Worm (Caenorhabditis elegans) whole organism, L4 larva: ENCODE results near the gene cks-1.

Source experiments
- D1046.2 ChIP-seq: fragments of 200-800 bp; sonication (Bioruptor generic); IDR thresholded peaks from 2 replicates; pipeline ENCODE4 v1.3.6; 2022; ENCODE audit warnings: missing genetic modification characterization, missing compliant biosample characterization
- F26F4.8 ChIP-seq: fragments of 200-800 bp; sonication (Bioruptor generic); conservative IDR thresholded peaks from 2 replicates; pipeline ENCODE4 v1.3.6; 2022; ENCODE audit warnings: missing genetic modification characterization, missing compliant biosample characterization
- F37D6.2 ChIP-seq: sonication (generic microtip); optimal IDR thresholded peaks from 2 replicates; lab custom pipeline; 2016; ENCODE audit warnings: mild to moderate bottlenecking, missing genetic modification characterization, missing compliant biosample characterization
- F44E2.7 ChIP-seq: fragments of 200-800 bp; sonication (Bioruptor generic); IDR thresholded peaks from 2 replicates; pipeline ENCODE4 v2.1.2; 2022; ENCODE audit warnings: missing genetic modification characterization, missing compliant biosample characterization
- F49E8.2 ChIP-seq: sonication (generic microtip); optimal IDR thresholded peaks from 2 replicates; lab custom pipeline; 2016; ENCODE audit warnings: missing compliant biosample characterization, mild to moderate bottlenecking, missing genetic modification characterization, borderline replicate concordance
- T20F7.1 ChIP-seq: fragments of 200-800 bp; sonication (Bioruptor generic); optimal IDR thresholded peaks from 2 replicates; lab custom pipeline; 2018; ENCODE audit warnings: mild to moderate bottlenecking, missing genetic modification characterization, missing compliant biosample characterization
- Y105C5A.15 ChIP-seq: fragments of 200-800 bp; sonication (Bioruptor generic); IDR thresholded peaks from 2 replicates; pipeline ENCODE4 v1.3.6; 2022; ENCODE audit warnings: missing genetic modification characterization, missing compliant biosample characterization
- Y75B8A.6 ChIP-seq: fragments of 200-800 bp; sonication (Bioruptor generic); IDR thresholded peaks from 2 replicates; pipeline ENCODE4 v1.3.6; 2022; ENCODE audit warnings: missing genetic modification reagents, missing genetic modification characterization, missing compliant biosample characterization
- ZK337.2 ChIP-seq: fragments of 200-800 bp; sonication (Bioruptor generic); IDR thresholded peaks from 2 replicates; pipeline ENCODE4 v1.3.6; 2022; ENCODE audit warnings: missing genetic modification reagents, missing genetic modification characterization, missing compliant biosample characterization
- ZK546.5 ChIP-seq, 2 experiments: sonication (generic microtip); optimal IDR thresholded peaks; 2 replicates each; lab custom pipeline; 2017; ENCODE audit warnings: missing biosample characterization in 2 of 2, missing genetic modification characterization in 2 of 2
- arid-1 ChIP-seq: fragments of 200-800 bp; sonication (Bioruptor generic); conservative IDR thresholded peaks from 2 replicates; pipeline ENCODE4 v1.3.6; 2022; ENCODE audit warnings: missing genetic modification reagents, missing genetic modification characterization, missing compliant biosample characterization
- ceh-20 ChIP-seq: fragments of 200-800 bp; sonication (Bioruptor generic); IDR thresholded peaks from 2 replicates; pipeline ENCODE4 v1.3.6; 2022; ENCODE audit warnings: missing genetic modification reagents, missing genetic modification characterization, missing compliant biosample characterization
- ceh-28 ChIP-seq: fragments of 150-350 bp; optimal IDR thresholded peaks from 2 replicates; lab custom pipeline; 2014; ENCODE audit warnings: missing biosample characterization, missing genetic modification reagents, missing genetic modification characterization
- daf-16 ChIP-seq, 3 experiments: sonication (generic microtip); optimal IDR thresholded peaks; 2 replicates each; lab custom pipeline; 2016 to 2017; ENCODE audit warnings: missing genetic modification characterization in 3 of 3, missing genetic modification reagents in 3 of 3, mild to moderate bottlenecking in 2 of 3, missing compliant biosample characterization in 2 of 3, missing biosample characterization in 1 of 3, moderate library complexity in 1 of 3
- dpl-1 ChIP-seq: fragments of 150-350 bp; optimal IDR thresholded peaks from 2 replicates; lab custom pipeline; 2014; ENCODE audit warnings: missing biosample characterization, missing genetic modification reagents, missing genetic modification characterization
- duxl-1 ChIP-seq: sonication (generic microtip); optimal IDR thresholded peaks from 2 replicates; lab custom pipeline; 2016; ENCODE audit warnings: mild to moderate bottlenecking, missing genetic modification characterization, moderate library complexity, missing compliant biosample characterization; ENCODE audit not compliant: poor library complexity
- egl-43 ChIP-seq: fragments of 200-800 bp; sonication (Bioruptor generic); IDR thresholded peaks from 2 replicates; pipeline ENCODE4 v1.3.6; 2022; ENCODE audit warnings: missing genetic modification reagents, missing genetic modification characterization, missing compliant biosample characterization
- fos-1 ChIP-seq: fragments of 150-350 bp; optimal IDR thresholded peaks from 2 replicates; lab custom pipeline; 2014; ENCODE audit warnings: missing biosample characterization, missing genetic modification characterization
- hlh-30 ChIP-seq: sonication (generic microtip); optimal IDR thresholded peaks from 2 replicates; lab custom pipeline; 2017; ENCODE audit warnings: antibody characterized with exemption, mild to moderate bottlenecking, missing genetic modification characterization, missing compliant biosample characterization; ENCODE audit not compliant: insufficient read depth
- jun-1 ChIP-seq: fragments of 150-350 bp; optimal IDR thresholded peaks from 2 replicates; lab custom pipeline; 2014; ENCODE audit warnings: missing biosample characterization, missing genetic modification reagents, missing genetic modification characterization
- lin-15B ChIP-seq: fragments of 150-350 bp; sonication (generic microtip); optimal IDR thresholded peaks from 3 replicates; lab custom pipeline; 2014; ENCODE audit warnings: missing biosample characterization, missing genetic modification characterization
- lin-29 ChIP-seq: fragments of 200-800 bp; sonication (Bioruptor generic); IDR thresholded peaks from 2 replicates; pipeline ENCODE4 v1.3.6; 2022; ENCODE audit warnings: missing genetic modification reagents, missing genetic modification characterization, missing compliant biosample characterization
- lir-3 ChIP-seq: sonication (generic microtip); optimal IDR thresholded peaks from 2 replicates; lab custom pipeline; 2016; ENCODE audit warnings: mild to moderate bottlenecking, missing genetic modification characterization, missing compliant biosample characterization
- madf-5 ChIP-seq, 2 experiments: fragments of 200-800 bp; sonication (Bioruptor generic); IDR thresholded peaks; 2 replicates each; pipeline ENCODE4 v1.3.6; 2022; ENCODE audit warnings: missing compliant biosample characterization in 2 of 2, missing genetic modification characterization in 2 of 2
- madf-9 ChIP-seq: fragments of 200-800 bp; sonication (Bioruptor generic); conservative IDR thresholded peaks from 2 replicates; pipeline ENCODE4 v1.3.6; 2022; ENCODE audit warnings: missing genetic modification reagents, missing genetic modification characterization, missing compliant biosample characterization
- mdl-1 ChIP-seq, 2 experiments: fragments of 150-350 bp in 1 of 2; sonication (generic microtip) in 1 of 2; optimal IDR thresholded peaks; 2 replicates each; lab custom pipeline; 2014 to 2017; ENCODE audit warnings: missing biosample characterization in 2 of 2, missing genetic modification characterization in 2 of 2
- mdt-29 ChIP-seq: fragments of 200-800 bp; sonication (Bioruptor generic); IDR thresholded peaks from 2 replicates; pipeline ENCODE4 v1.3.6; 2022; ENCODE audit warnings: missing genetic modification reagents, missing genetic modification characterization, missing compliant biosample characterization
- mes-2 ChIP-seq: sonication (generic microtip); optimal IDR thresholded peaks from 2 replicates; lab custom pipeline; 2016; ENCODE audit warnings: missing genotype, mild to moderate bottlenecking, missing genetic modification characterization, missing compliant biosample characterization; ENCODE audit not compliant: poor library complexity, severe bottlenecking
- mxl-2 ChIP-seq: fragments of 200-800 bp; sonication (Bioruptor generic); conservative IDR thresholded peaks from 2 replicates; pipeline ENCODE4 v1.3.6; 2022; ENCODE audit warnings: missing genetic modification reagents, missing genetic modification characterization, missing compliant biosample characterization
- mxl-3 ChIP-seq: fragments of 200-800 bp; sonication (Bioruptor generic); optimal IDR thresholded peaks from 2 replicates; lab custom pipeline; 2018; ENCODE audit warnings: mild to moderate bottlenecking, missing genetic modification characterization, missing compliant biosample characterization
- nhr-10 ChIP-seq: fragments of 150-350 bp; optimal IDR thresholded peaks from 2 replicates; lab custom pipeline; 2014; ENCODE audit warnings: missing biosample characterization, missing genetic modification characterization
- nhr-102 ChIP-seq: sonication (generic microtip); optimal IDR thresholded peaks from 2 replicates; lab custom pipeline; 2016; ENCODE audit warnings: mild to moderate bottlenecking, missing genetic modification characterization, moderate library complexity, missing compliant biosample characterization
- nhr-111 ChIP-seq: fragments of 200-800 bp; sonication (Bioruptor generic); optimal IDR thresholded peaks from 2 replicates; lab custom pipeline; 2018; ENCODE audit warnings: mild to moderate bottlenecking, missing genetic modification characterization, missing compliant biosample characterization
- nhr-25 ChIP-seq: sonication (generic microtip); optimal IDR thresholded peaks from 2 replicates; lab custom pipeline; 2017; ENCODE audit warnings: missing genetic modification characterization, mild to moderate bottlenecking, missing compliant biosample characterization, antibody characterized with exemption, moderate library complexity, borderline replicate concordance; ENCODE audit not compliant: insufficient read depth
- nhr-28 ChIP-seq: fragments of 150-350 bp; optimal IDR thresholded peaks from 2 replicates; lab custom pipeline; 2014; ENCODE audit warnings: missing biosample characterization, missing genetic modification characterization
- nhr-41 ChIP-seq: fragments of 200-800 bp; sonication (Bioruptor generic); IDR thresholded peaks from 2 replicates; pipeline ENCODE4 v1.3.6; 2022; ENCODE audit warnings: missing genetic modification reagents, missing genetic modification characterization, missing compliant biosample characterization
- nhr-48 ChIP-seq: sonication (generic microtip); optimal IDR thresholded peaks from 2 replicates; lab custom pipeline; 2016; ENCODE audit warnings: mild to moderate bottlenecking, missing genetic modification characterization, missing compliant biosample characterization
- nhr-76 ChIP-seq: fragments of 150-350 bp; optimal IDR thresholded peaks from 2 replicates; lab custom pipeline; 2014; ENCODE audit warnings: missing biosample characterization, missing genetic modification characterization
- pha-4 ChIP-seq, 2 experiments: fragments of 150-350 bp in 1 of 2; fragments of 200-800 bp in 1 of 2; sonication (Bioruptor generic) in 1 of 2; IDR thresholded peaks in 1 of 2; optimal IDR thresholded peaks in 1 of 2; 2 replicates each; pipeline versions ENCODE4 v1.3.6 to Lab custom; 2014 to 2022; ENCODE audit warnings: missing genetic modification characterization in 2 of 2, missing genetic modification reagents in 2 of 2, missing biosample characterization in 1 of 2, missing compliant biosample characterization in 1 of 2
- php-3 ChIP-seq: fragments of 200-800 bp; sonication (Bioruptor generic); IDR thresholded peaks from 2 replicates; pipeline ENCODE4 v1.3.6; 2022; ENCODE audit warnings: missing genetic modification reagents, missing genetic modification characterization, missing compliant biosample characterization
- pqm-1 ChIP-seq: sonication (generic microtip); optimal IDR thresholded peaks from 2 replicates; lab custom pipeline; 2017; ENCODE audit warnings: missing biosample characterization, missing genetic modification characterization
- rbr-2 ChIP-seq: sonication (generic microtip); optimal IDR thresholded peaks from 2 replicates; lab custom pipeline; 2016; ENCODE audit warnings: missing genotype, missing genetic modification characterization, missing compliant biosample characterization
- snpc-1.2 ChIP-seq: fragments of 200-800 bp; sonication (Bioruptor generic); IDR thresholded peaks from 2 replicates; pipeline ENCODE4 v1.3.6; 2022; ENCODE audit warnings: missing genetic modification reagents, missing genetic modification characterization, missing compliant biosample characterization
- snpc-4 ChIP-seq: fragments of 150-350 bp; optimal IDR thresholded peaks from 2 replicates; lab custom pipeline; 2014; ENCODE audit warnings: missing biosample characterization, missing genetic modification characterization
- spr-1 ChIP-seq: sonication (generic microtip); optimal IDR thresholded peaks from 2 replicates; lab custom pipeline; 2016; ENCODE audit warnings: mild to moderate bottlenecking, missing genetic modification characterization, missing compliant biosample characterization
- tag-97 ChIP-seq: fragments of 200-800 bp; sonication (Bioruptor generic); IDR thresholded peaks from 2 replicates; pipeline ENCODE4 v1.3.6; 2022; ENCODE audit warnings: missing genetic modification characterization, missing compliant biosample characterization
- unc-130 ChIP-seq: sonication (generic microtip); optimal IDR thresholded peaks from 2 replicates; lab custom pipeline; 2016; ENCODE audit warnings: missing genetic modification reagents, missing genetic modification characterization, missing compliant biosample characterization
- unc-39 ChIP-seq: sonication (generic microtip); optimal IDR thresholded peaks from 2 replicates; lab custom pipeline; 2017; ENCODE audit warnings: missing biosample characterization, missing genetic modification characterization
- zip-2 ChIP-seq: fragments of 150-350 bp; optimal IDR thresholded peaks from 2 replicates; lab custom pipeline; 2014; ENCODE audit warnings: missing biosample characterization, missing genetic modification characterization
- ztf-11 ChIP-seq: fragments of 150-350 bp; optimal IDR thresholded peaks from 2 replicates; lab custom pipeline; 2014; ENCODE audit warnings: missing biosample characterization, missing genetic modification characterization

cks-1 gene

ce11 chrIV:8528345-8528744 is 14.6 kb downstream of the cks-1 start (continued):
- TF ChIP-seq mdl-1 (tag; optimal IDR thresholded peaks at IDR 0.05; lab: Kevin White, UChicago) (peak; percentile 5 to 85), Y75B8A.6 (GFP tag; lab: Robert Waterston, UW) (no peak), tag-97 (GFP tag; lab: Robert Waterston, UW) (no peak), jun-1 (peak; percentile 8), php-3 (GFP tag; lab: Robert Waterston, UW) (peak; percentile 83), ceh-28 (tag; lab: Kevin White, UChicago) (no peak), rbr-2 (tag; lab: Kevin White, UChicago) (no peak), ceh-20 (GFP tag; lab: Robert Waterston, UW) (0 out of 2 replicates have a peak, but pooled peaks have one; percentile 25), mes-2 (tag; lab: Kevin White, UChicago) (peak; percentile 25), arid-1 (GFP tag; lab: Robert Waterston, UW) (no peak), nhr-102 (tag; lab: Kevin White, UChicago) (peak; percentile 38), daf-16 (GFP tag; optimal IDR thresholded peaks at IDR 0.05; lab: Kevin White, UChicago) (peak in 1 of 2 experiments; percentile 11), daf-16 (tag; optimal IDR thresholded peaks at IDR 0.05; lab: Kevin White, UChicago) (peak; percentile 97), lir-3 (tag; lab: Kevin White, UChicago) (no peak), lin-15B (tag; lab: Kevin White, UChicago) (no peak), madf-5 (GFP tag; IDR thresholded peaks at IDR 0.05; lab: Robert Waterston, UW) (no peak), ZK546.5 (tag; optimal IDR thresholded peaks at IDR 0.05; lab: Kevin White, UChicago) (no peak), D1046.2 (GFP tag; lab: Robert Waterston, UW) (no peak), pha-4 (GFP tag; IDR thresholded peaks at IDR 0.05; lab: Robert Waterston, UW) (no peak), pha-4 (tag; optimal IDR thresholded peaks at IDR 0.05; lab: Kevin White, UChicago) (no peak), ztf-11 (tag; lab: Kevin White, UChicago) (no peak), F44E2.7 (GFP tag; lab: Robert Waterston, UW) (no peak), ZK337.2 (GFP tag; lab: Robert Waterston, UW) (no peak), pqm-1 (tag; lab: Kevin White, UChicago) (peak; percentile 80), nhr-10 (tag; lab: Kevin White, UChicago) (no peak), T20F7.1 (GFP tag; lab: Kevin White, UChicago) (no peak), hlh-30 (tag; lab: Kevin White, UChicago) (peak; percentile 76), snpc-4 (tag; lab: Kevin White, UChicago) (no peak), Y105C5A.15 (GFP tag; lab: Robert Waterston, UW) (no peak), spr-1 (tag; lab: Kevin White, UChicago) (no peak), duxl-1 (tag; lab: Kevin White, UChicago) (peak; percentile 1), nhr-76 (tag; lab: Kevin White, UChicago) (no peak), F49E8.2 (no peak), dpl-1 (GFP tag; lab: Kevin White, UChicago) (no peak), nhr-28 (tag; lab: Kevin White, UChicago) (peak; percentile 79), mxl-2 (GFP tag; lab: Robert Waterston, UW) (no peak), fos-1 (tag; lab: Kevin White, UChicago) (no peak), egl-43 (GFP tag; lab: Robert Waterston, UW) (no peak), unc-130 (GFP tag; lab: Kevin White, UChicago) (no peak), unc-39 (no peak), nhr-41 (GFP tag; lab: Robert Waterston, UW) (no peak), snpc-1.2 (no peak), nhr-111 (no peak), F37D6.2 (tag; lab: Kevin White, UChicago) (no peak), zip-2 (tag; lab: Kevin White, UChicago) (no peak), F26F4.8 (GFP tag; lab: Robert Waterston, UW) (no peak), mdt-29 (GFP tag; lab: Robert Waterston, UW) (no peak), mxl-3 (GFP tag; lab: Kevin White, UChicago) (peak; percentile 80), madf-9 (no peak), lin-29 (GFP tag; lab: Robert Waterston, UW) (no peak), nhr-25 (tag; lab: Kevin White, UChicago) (no peak), nhr-48 (tag; lab: Kevin White, UChicago) (peak; percentile 72)
